Worm (Caenorhabditis elegans): ENCODE data around the gene Y64G10A.10.

Y64G10A.10 gene

DNA sequence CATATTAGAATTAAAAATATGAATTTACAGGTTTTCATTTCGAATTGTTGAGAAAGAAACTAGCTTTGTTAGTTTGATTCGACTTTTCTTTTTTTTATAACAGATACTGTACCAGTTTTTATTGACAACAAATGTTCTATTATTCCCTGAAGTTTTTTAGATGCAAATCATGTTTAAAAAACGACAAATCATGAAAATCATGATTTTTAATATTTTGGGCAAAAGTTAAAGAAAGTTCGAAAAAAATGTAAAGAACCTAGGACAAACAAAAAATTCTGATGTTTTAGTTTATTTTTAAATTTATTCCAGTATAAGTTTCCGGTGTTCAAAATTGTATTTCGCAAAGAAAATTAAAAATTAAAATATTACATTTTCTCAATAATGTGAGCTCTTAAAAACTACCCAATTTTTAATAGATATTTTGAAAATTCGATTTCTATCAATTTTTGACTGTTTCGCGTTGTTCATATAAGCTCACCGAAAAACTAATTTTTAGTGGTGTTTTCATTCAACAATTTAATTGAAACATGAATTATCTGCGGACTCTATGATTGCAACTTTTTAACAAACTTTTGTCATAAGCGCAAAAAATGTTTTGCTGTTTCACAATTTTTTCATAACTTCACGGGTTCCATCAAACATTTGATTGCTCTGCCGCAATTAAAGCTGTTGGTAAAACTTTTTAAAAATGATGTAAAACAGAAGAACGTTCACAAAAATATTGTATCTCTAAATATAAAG lies at the start of gene Y64G10A.10:
TSS of gene Y64G10A.10 (minus strand) at position 51 of the 741 bp plus-strand sequence.
- peak; percentile 56 for TF ChIP-seq attf-6 (GFP tag; IDR thresholded peaks at IDR 0.05)
- TF ChIP-seq tlf-1 (GFP tag; optimal IDR thresholded peaks at IDR 0.05), result no peak
- no peak for TF ChIP-seq efl-1 (GFP tag; optimal IDR thresholded peaks at IDR 0.05)
- no peak for TF ChIP-seq aptf-3 (GFP tag; IDR thresholded peaks at IDR 0.05)
- no peak for TF ChIP-seq snpc-4 (GFP tag; optimal IDR thresholded peaks at IDR 0.05)
- peak in 2 of 4 experiments; percentile 19 to 45 for TF ChIP-seq snpc-4 (tag; optimal IDR thresholded peaks at IDR 0.05)
- no peak for TF ChIP-seq lsy-27 (tag; optimal IDR thresholded peaks at IDR 0.05; ENCODE audit: borderline replicate concordance, insufficient read depth)
- no peak for TF ChIP-seq F33H1.4 (GFP tag; IDR thresholded peaks at IDR 0.05)

DNA sequence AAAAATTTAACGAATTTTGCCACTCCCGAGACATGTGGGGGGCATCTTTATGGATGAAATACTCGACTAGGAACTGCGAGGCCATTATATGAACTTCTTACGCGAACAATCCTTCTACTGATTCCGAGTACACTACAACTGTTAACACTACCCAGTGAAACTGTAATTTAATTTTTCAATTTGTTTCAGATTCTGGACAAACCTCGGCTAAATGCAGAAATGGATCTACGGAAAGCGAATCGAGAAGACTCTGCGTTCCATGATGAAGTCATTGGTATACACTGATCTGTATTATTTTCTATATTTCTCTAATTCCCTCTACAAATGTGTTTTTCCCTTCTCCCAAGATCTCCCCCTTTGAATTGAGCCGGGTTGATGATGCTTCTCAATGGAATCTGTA lies 43.7 kb upstream of the Y64G10A.10 start:
- TF ChIP-seq snpc-4 (GFP tag; optimal IDR thresholded peaks at IDR 0.05), result no peak
- TF ChIP-seq snpc-4 (tag; optimal IDR thresholded peaks at IDR 0.05), result no peak
- no peak for TF ChIP-seq T26A5.8 (tag; optimal IDR thresholded peaks at IDR 0.05)
- TF ChIP-seq ZK185.1 (tag; optimal IDR thresholded peaks at IDR 0.05; ENCODE audit: poor library complexity, severe bottlenecking), result no peak
- TF ChIP-seq ztf-25 (GFP tag; IDR thresholded peaks at IDR 0.05), result no peak
- no peak for TF ChIP-seq ztf-6 (GFP tag; IDR thresholded peaks at IDR 0.05)
- TF ChIP-seq Y53F4B.3 (GFP tag; IDR thresholded peaks at IDR 0.05), result no peak
- no peak for TF ChIP-seq ztf-18 (tag; optimal IDR thresholded peaks at IDR 0.05)
- no peak for TF ChIP-seq aptf-3 (GFP tag; IDR thresholded peaks at IDR 0.05)
- TF ChIP-seq chd-7 (tag; optimal IDR thresholded peaks at IDR 0.05), result no peak
- TF ChIP-seq lin-40 (tag; optimal IDR thresholded peaks at IDR 0.05), result no peak
- no peak for TF ChIP-seq hsf-1 (GFP tag; IDR thresholded peaks at IDR 0.05)

DNA sequence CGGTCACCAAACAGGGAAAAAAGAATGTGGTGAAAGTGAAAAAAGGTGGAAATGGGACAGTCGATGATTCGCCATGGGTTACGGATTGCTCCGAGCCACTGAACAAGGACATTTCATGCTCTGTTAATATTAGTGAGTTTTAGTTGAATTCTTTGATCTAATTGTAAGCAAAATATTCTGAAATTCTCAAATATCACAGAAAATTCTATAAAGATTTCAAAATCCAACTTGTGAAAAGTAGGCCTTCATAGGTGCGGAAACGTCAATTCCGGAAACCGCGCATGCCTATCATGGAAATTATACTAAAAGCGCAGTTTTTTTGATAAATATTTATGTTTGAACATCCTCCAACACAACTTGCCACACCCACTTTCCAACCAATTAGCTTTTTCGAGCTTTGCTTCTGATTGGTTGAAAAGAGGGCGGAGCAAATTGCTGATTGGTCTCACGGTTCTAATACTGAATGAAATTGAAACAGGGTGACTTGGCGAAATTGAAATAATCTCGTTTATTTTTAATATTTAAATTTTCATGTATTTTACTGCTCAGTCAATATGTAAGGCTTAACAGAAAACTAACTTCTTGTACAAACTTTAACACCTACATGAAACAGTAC lies 35.6 kb upstream of the Y64G10A.10 start:
- no peak for TF ChIP-seq dox-1 (GFP tag; IDR thresholded peaks at IDR 0.05)

DNA sequence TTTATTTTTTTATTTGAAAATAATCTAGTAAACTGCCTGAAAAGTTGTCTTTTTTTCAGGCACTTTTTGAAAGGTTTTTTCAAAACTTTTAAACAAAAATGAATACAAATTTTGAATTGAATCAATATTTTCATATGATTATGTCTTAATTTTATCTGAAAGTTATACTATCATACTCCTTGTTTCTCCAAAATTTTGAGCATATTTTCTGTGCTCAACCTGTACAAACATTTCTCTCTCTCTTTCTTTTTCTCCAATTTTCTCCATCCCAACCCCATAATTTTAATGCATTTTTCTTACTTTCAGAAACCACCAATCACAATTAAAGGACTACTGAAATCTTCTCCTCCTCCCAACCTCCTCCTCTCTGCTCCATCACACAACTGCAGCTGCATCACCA lies 34.9 kb upstream of the Y64G10A.10 start, which contains the start of gene ilcr-1:
TSS of gene ilcr-1 (plus strand) at position 301 of the 400 bp plus-strand sequence.
- TF ChIP-seq nhr-90 (tag; optimal IDR thresholded peaks at IDR 0.05) (no peak), xnd-1 (tag; optimal IDR thresholded peaks at IDR 0.05) (no peak), attf-3 (GFP tag; conservative IDR thresholded peaks at IDR 0.05) (no peak), him-1 (tag; optimal IDR thresholded peaks at IDR 0.05) (no peak), zim-3 (tag; optimal IDR thresholded peaks at IDR 0.05) (no peak), gei-17 (GFP tag; optimal IDR thresholded peaks at IDR 0.05) (no peak), snpc-1.1 (tag; optimal IDR thresholded peaks at IDR 0.05; ENCODE audit: insufficient read depth) (no peak), ztf-26 (tag; optimal IDR thresholded peaks at IDR 0.05) (no peak), ceh-40 (GFP tag; IDR thresholded peaks at IDR 0.05) (no peak), ama-1 (optimal IDR thresholded peaks at IDR 0.05) (no peak), ama-1 (GFP tag; optimal IDR thresholded peaks at IDR 0.05) (no peak), F39B2.1 (GFP tag; IDR thresholded peaks at IDR 0.05) (no peak), tbx-9 (tag; optimal IDR thresholded peaks at IDR 0.05; ENCODE audit: borderline replicate concordance) (no peak)

DNA sequence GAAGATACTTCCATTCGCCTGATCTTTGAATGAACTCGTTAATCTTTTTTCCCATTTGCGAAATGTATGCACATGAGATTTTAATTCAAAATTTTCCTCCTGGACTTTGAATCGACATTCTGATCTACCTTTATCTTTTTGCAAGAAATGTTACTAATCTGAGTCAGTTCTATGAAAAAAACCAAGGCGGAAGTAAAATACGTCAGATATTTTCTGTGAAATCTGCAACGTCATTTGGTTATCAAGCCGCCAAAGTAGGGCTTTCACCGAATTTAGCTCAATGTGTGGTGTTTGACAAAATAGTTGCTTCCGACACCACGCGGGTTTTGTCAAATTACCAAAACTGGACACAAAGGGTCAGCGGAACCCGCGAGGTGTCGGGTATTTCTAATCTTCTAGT lies 33.6 kb upstream of the Y64G10A.10 start:
- TF ChIP-seq lin-54 (GFP tag; optimal IDR thresholded peaks at IDR 0.05) (no peak), efl-1 (GFP tag; optimal IDR thresholded peaks at IDR 0.05) (no peak), C06A6.2 (GFP tag; conservative IDR thresholded peaks at IDR 0.05) (no peak), T26A5.8 (tag; optimal IDR thresholded peaks at IDR 0.05) (no peak), ceh-58 (GFP tag; IDR thresholded peaks at IDR 0.05) (no peak), F33H1.4 (GFP tag; IDR thresholded peaks at IDR 0.05) (no peak), ceh-91 (GFP tag; IDR thresholded peaks at IDR 0.05) (no peak), F10E7.11 (tag; optimal IDR thresholded peaks at IDR 0.05) (no peak), hsf-1 (GFP tag; IDR thresholded peaks at IDR 0.05) (no peak), Y79H2A.3 (GFP tag; conservative IDR thresholded peaks at IDR 0.05) (no peak), rec-8 (tag; optimal IDR thresholded peaks at IDR 0.05) (no peak), B0336.3 (GFP tag; IDR thresholded peaks at IDR 0.05) (no peak), pha-4 (tag; optimal IDR thresholded peaks at IDR 0.05) (no peak), die-1 (tag; optimal IDR thresholded peaks at IDR 0.05) (no peak)

Measured in whole organism, young adult.